Worm (Caenorhabditis elegans) whole organism, L4 larva: ENCODE data around the gene F26A1.1.

Experiments used
- F37D6.2 ChIP-seq: sonication (generic microtip); optimal IDR thresholded peaks from 2 replicates; lab custom pipeline; 2016; ENCODE audit warnings: mild to moderate bottlenecking, missing genetic modification characterization, missing compliant biosample characterization
- R02D3.7 ChIP-seq: fragments of 150-350 bp; sonication (generic microtip); optimal IDR thresholded peaks from 3 replicates; lab custom pipeline; 2014; ENCODE audit warnings: missing biosample characterization, missing genetic modification characterization
- T20F7.1 ChIP-seq: fragments of 200-800 bp; sonication (Bioruptor generic); optimal IDR thresholded peaks from 2 replicates; lab custom pipeline; 2018; ENCODE audit warnings: mild to moderate bottlenecking, missing genetic modification characterization, missing compliant biosample characterization
- Y105C5A.15 ChIP-seq: fragments of 200-800 bp; sonication (Bioruptor generic); IDR thresholded peaks from 2 replicates; pipeline ENCODE4 v1.3.6; 2022; ENCODE audit warnings: missing genetic modification characterization, missing compliant biosample characterization
- Y75B8A.6 ChIP-seq: fragments of 200-800 bp; sonication (Bioruptor generic); IDR thresholded peaks from 2 replicates; pipeline ENCODE4 v1.3.6; 2022; ENCODE audit warnings: missing genetic modification reagents, missing genetic modification characterization, missing compliant biosample characterization
- ZK546.5 ChIP-seq, 2 experiments: sonication (generic microtip); optimal IDR thresholded peaks; 2 replicates each; lab custom pipeline; 2017; ENCODE audit warnings: missing biosample characterization in 2 of 2, missing genetic modification characterization in 2 of 2
- aha-1 ChIP-seq: fragments of 150-350 bp; peaks from one replicate; lab custom pipeline; 2014; ENCODE audit warnings: missing biosample characterization, missing genetic modification characterization
- arid-1 ChIP-seq: fragments of 200-800 bp; sonication (Bioruptor generic); conservative IDR thresholded peaks from 2 replicates; pipeline ENCODE4 v1.3.6; 2022; ENCODE audit warnings: missing genetic modification reagents, missing genetic modification characterization, missing compliant biosample characterization
- ceh-32 ChIP-seq: sonication (generic microtip); optimal IDR thresholded peaks from 2 replicates; lab custom pipeline; 2016; ENCODE audit warnings: mild to moderate bottlenecking, missing genetic modification characterization, missing compliant biosample characterization; ENCODE audit not compliant: poor library complexity
- dmd-6 ChIP-seq: fragments of 200-800 bp; sonication (Bioruptor generic); IDR thresholded peaks from 2 replicates; pipeline ENCODE4 v1.3.6; 2022; ENCODE audit warnings: missing genetic modification reagents, missing genetic modification characterization, missing compliant biosample characterization
- duxl-1 ChIP-seq: sonication (generic microtip); optimal IDR thresholded peaks from 2 replicates; lab custom pipeline; 2016; ENCODE audit warnings: mild to moderate bottlenecking, missing genetic modification characterization, moderate library complexity, missing compliant biosample characterization; ENCODE audit not compliant: poor library complexity
- fkh-10 ChIP-seq: fragments of 150-350 bp; optimal IDR thresholded peaks from 2 replicates; lab custom pipeline; 2014; ENCODE audit warnings: missing biosample characterization, missing genetic modification reagents, missing genetic modification characterization
- fos-1 ChIP-seq: fragments of 150-350 bp; optimal IDR thresholded peaks from 2 replicates; lab custom pipeline; 2014; ENCODE audit warnings: missing biosample characterization, missing genetic modification characterization
- hlh-30 ChIP-seq: sonication (generic microtip); optimal IDR thresholded peaks from 2 replicates; lab custom pipeline; 2017; ENCODE audit warnings: antibody characterized with exemption, mild to moderate bottlenecking, missing genetic modification characterization, missing compliant biosample characterization; ENCODE audit not compliant: insufficient read depth
- lin-1 ChIP-seq: fragments of 200-800 bp; sonication (Bioruptor generic); IDR thresholded peaks from 2 replicates; pipeline ENCODE4 v1.3.6; 2022; ENCODE audit warnings: missing genetic modification reagents, missing genetic modification characterization, missing compliant biosample characterization
- lin-15B ChIP-seq: fragments of 150-350 bp; sonication (generic microtip); optimal IDR thresholded peaks from 3 replicates; lab custom pipeline; 2014; ENCODE audit warnings: missing biosample characterization, missing genetic modification characterization
- lin-38 ChIP-seq: fragments of 200-800 bp; sonication (Bioruptor generic); IDR thresholded peaks from 2 replicates; pipeline ENCODE4 v1.3.6; 2022; ENCODE audit warnings: missing genetic modification reagents, missing genetic modification characterization, missing compliant biosample characterization
- lsy-2 ChIP-seq, 2 experiments: fragments of 150-350 bp in 1 of 2; sonication (generic microtip) in 1 of 2; optimal IDR thresholded peaks; 2 replicates each; lab custom pipeline; 2014 to 2017; ENCODE audit warnings: missing biosample characterization in 2 of 2, missing genetic modification characterization in 2 of 2
- madf-9 ChIP-seq: fragments of 200-800 bp; sonication (Bioruptor generic); conservative IDR thresholded peaks from 2 replicates; pipeline ENCODE4 v1.3.6; 2022; ENCODE audit warnings: missing genetic modification reagents, missing genetic modification characterization, missing compliant biosample characterization
- mdt-29 ChIP-seq: fragments of 200-800 bp; sonication (Bioruptor generic); IDR thresholded peaks from 2 replicates; pipeline ENCODE4 v1.3.6; 2022; ENCODE audit warnings: missing genetic modification reagents, missing genetic modification characterization, missing compliant biosample characterization
- mxl-3 ChIP-seq: fragments of 200-800 bp; sonication (Bioruptor generic); optimal IDR thresholded peaks from 2 replicates; lab custom pipeline; 2018; ENCODE audit warnings: mild to moderate bottlenecking, missing genetic modification characterization, missing compliant biosample characterization
- nhr-41 ChIP-seq: fragments of 200-800 bp; sonication (Bioruptor generic); IDR thresholded peaks from 2 replicates; pipeline ENCODE4 v1.3.6; 2022; ENCODE audit warnings: missing genetic modification reagents, missing genetic modification characterization, missing compliant biosample characterization
- nhr-6 ChIP-seq: fragments of 150-350 bp; optimal IDR thresholded peaks from 2 replicates; lab custom pipeline; 2014; ENCODE audit warnings: missing biosample characterization, missing genetic modification characterization
- nhr-77 ChIP-seq: fragments of 150-350 bp; optimal IDR thresholded peaks from 2 replicates; lab custom pipeline; 2014; ENCODE audit warnings: missing biosample characterization, missing genetic modification characterization
- php-3 ChIP-seq: fragments of 200-800 bp; sonication (Bioruptor generic); IDR thresholded peaks from 2 replicates; pipeline ENCODE4 v1.3.6; 2022; ENCODE audit warnings: missing genetic modification reagents, missing genetic modification characterization, missing compliant biosample characterization
- pqm-1 ChIP-seq: sonication (generic microtip); optimal IDR thresholded peaks from 2 replicates; lab custom pipeline; 2017; ENCODE audit warnings: missing biosample characterization, missing genetic modification characterization
- sdz-12 ChIP-seq: fragments of 200-800 bp; sonication (Bioruptor generic); optimal IDR thresholded peaks from 2 replicates; lab custom pipeline; 2018; ENCODE audit warnings: mild to moderate bottlenecking, missing genetic modification characterization, missing compliant biosample characterization
- snpc-4 ChIP-seq: fragments of 150-350 bp; optimal IDR thresholded peaks from 2 replicates; lab custom pipeline; 2014; ENCODE audit warnings: missing biosample characterization, missing genetic modification characterization
- spr-3 ChIP-seq: fragments of 200-800 bp; sonication (Bioruptor generic); optimal IDR thresholded peaks from 2 replicates; lab custom pipeline; 2018; ENCODE audit warnings: mild to moderate bottlenecking, missing genetic modification characterization, missing compliant biosample characterization
- tag-97 ChIP-seq: fragments of 200-800 bp; sonication (Bioruptor generic); IDR thresholded peaks from 2 replicates; pipeline ENCODE4 v1.3.6; 2022; ENCODE audit warnings: missing genetic modification characterization, missing compliant biosample characterization
- unc-62 ChIP-seq, 3 experiments: fragments of 150-350 bp in 1 of 3; sonication (generic microtip); optimal IDR thresholded peaks in 2 of 3; peaks in 1 of 3; 1 replicate in 1 of 3; 2 replicates in 2 of 3; lab custom pipeline; 2014 to 2017; ENCODE audit warnings: missing biosample characterization in 3 of 3, missing genetic modification characterization in 3 of 3, missing genetic modification reagents in 3 of 3, missing genotype in 1 of 3
- vab-7 ChIP-seq: fragments of 200-800 bp; sonication (Bioruptor generic); IDR thresholded peaks from 2 replicates; pipeline ENCODE4 v1.3.6; 2022; ENCODE audit warnings: missing genetic modification reagents, missing genetic modification characterization, missing compliant biosample characterization
- zag-1 ChIP-seq: fragments of 150-350 bp; optimal IDR thresholded peaks from 2 replicates; lab custom pipeline; 2014; ENCODE audit warnings: missing biosample characterization, missing genetic modification characterization
- ztf-7 ChIP-seq: fragments of 150-350 bp; optimal IDR thresholded peaks from 2 replicates; lab custom pipeline; 2014; ENCODE audit warnings: missing biosample characterization, missing genetic modification characterization

Gene F26A1.1

ce11 chrIII:4890997-4891396, 40.7 kb downstream of the F26A1.1 start, which contains the start of gene F26F4.5:
TSS of gene F26F4.5 (minus strand) at chrIII:4891252.
- TF ChIP-seq nhr-6 (tag; lab: Kevin White, UChicago) = no peak
- no peak for TF ChIP-seq Y75B8A.6 (GFP tag; lab: Robert Waterston, UW)
- peak; percentile 70 for TF ChIP-seq aha-1 (tag; lab: Kevin White, UChicago)
- no peak for TF ChIP-seq vab-7 (GFP tag; lab: Robert Waterston, UW)
- TF ChIP-seq F37D6.2 = no peak
- TF ChIP-seq lin-15B (tag; lab: Kevin White, UChicago) = no peak
- TF ChIP-seq pqm-1 (tag; lab: Kevin White, UChicago) = no peak
- TF ChIP-seq sdz-12 (GFP tag; lab: Kevin White, UChicago) = no peak
- peak; percentile 45; the same call in 1 of the 2 replicates for TF ChIP-seq lin-38 (GFP tag; lab: Robert Waterston, UW)
- no peak for TF ChIP-seq tag-97
- TF ChIP-seq mxl-3 (GFP tag; lab: Kevin White, UChicago) = no peak
- TF ChIP-seq mdt-29 (GFP tag; lab: Robert Waterston, UW) = no peak
- TF ChIP-seq ceh-32 = no peak

ce11 chrIII:4893540-4893939, 43.2 kb downstream of the F26A1.1 start, which contains the start of gene F26F4.6:
TSS of gene F26F4.6 (minus strand) at chrIII:4893640.
- TF ChIP-seq lin-38 (GFP tag; lab: Robert Waterston, UW) = no peak
- no peak for TF ChIP-seq lin-1 (GFP tag; lab: Robert Waterston, UW)
- TF ChIP-seq lsy-2 (tag; optimal IDR thresholded peaks at IDR 0.05; lab: Kevin White, UChicago) = no peak
- no peak for TF ChIP-seq php-3 (GFP tag; lab: Robert Waterston, UW)
- no peak for TF ChIP-seq arid-1 (GFP tag; lab: Robert Waterston, UW)
- no peak for TF ChIP-seq fos-1 (tag; lab: Kevin White, UChicago)
- TF ChIP-seq ZK546.5 (tag; optimal IDR thresholded peaks at IDR 0.05; lab: Kevin White, UChicago) = no peak
- no peak for TF ChIP-seq R02D3.7 (tag; lab: Kevin White, UChicago)
- no peak for TF ChIP-seq Y105C5A.15 (GFP tag; lab: Robert Waterston, UW)
- TF ChIP-seq fkh-10 (GFP tag; lab: Kevin White, UChicago) = no peak

ce11 chrIII:4895313-4895712, 45.0 kb downstream of the F26A1.1 start:
- TF ChIP-seq arid-1 (GFP tag; lab: Robert Waterston, UW) (no peak), R02D3.7 (tag; lab: Kevin White, UChicago) (no peak), unc-62 (GFP tag; optimal IDR thresholded peaks at IDR 0.05 in 1 of 2; lab: Kevin White, UChicago) (peak in 1 of 2 experiments; percentile 91), unc-62 (tag; optimal IDR thresholded peaks at IDR 0.05; lab: Kevin White, UChicago) (no peak), nhr-41 (GFP tag; lab: Robert Waterston, UW) (no peak)

ce11 chrIII:4899035-4899578, 48.8 kb downstream of the F26A1.1 start, which contains the start of gene nhl-2:
TSS of gene nhl-2 (minus strand) at chrIII:4899085.
- no peak for TF ChIP-seq nhr-77 (tag; lab: Kevin White, UChicago)
- TF ChIP-seq hlh-30 (tag; lab: Kevin White, UChicago) = peak; percentile 76
- peak; percentile 5; the same call in 1 of the 2 replicates for TF ChIP-seq dmd-6 (GFP tag; lab: Robert Waterston, UW)
- no peak for TF ChIP-seq spr-3 (GFP tag; lab: Kevin White, UChicago)
- TF ChIP-seq T20F7.1 (GFP tag; lab: Kevin White, UChicago) = no peak
- no peak for TF ChIP-seq snpc-4 (tag; lab: Kevin White, UChicago)
- TF ChIP-seq aha-1 (tag; lab: Kevin White, UChicago) = peak; percentile 50
- TF ChIP-seq ztf-7 (tag; lab: Kevin White, UChicago) = no peak
- TF ChIP-seq duxl-1 (tag; lab: Kevin White, UChicago) = no peak
- TF ChIP-seq madf-9 = no peak
- TF ChIP-seq zag-1 (tag; lab: Kevin White, UChicago) = no peak
